Worm (Caenorhabditis elegans) whole organism, L1 larva: Measurements from ENCODE around the gene F11E6.9.

ENCODE experiments used
- F16B12.6 ChIP-seq: fragments of 150-350 bp; optimal IDR thresholded peaks from 2 replicates; lab custom pipeline; 2014; ENCODE audit warnings: missing biosample characterization, missing genetic modification characterization
- alr-1 ChIP-seq: fragments of 200-800 bp; sonication (Bioruptor generic); optimal IDR thresholded peaks from 2 replicates; lab custom pipeline; 2018; ENCODE audit warnings: borderline replicate concordance, mild to moderate bottlenecking, missing genetic modification characterization, missing compliant biosample characterization
- aly-2 ChIP-seq: fragments of 150-350 bp; optimal IDR thresholded peaks from 2 replicates; lab custom pipeline; 2014; ENCODE audit warnings: missing biosample characterization, missing genetic modification characterization
- ama-1 ChIP-seq: fragments of 150-350 bp; optimal IDR thresholded peaks from 2 replicates; lab custom pipeline; 2014
- blmp-1 ChIP-seq: fragments of 150-350 bp; optimal IDR thresholded peaks from 2 replicates; lab custom pipeline; 2014; ENCODE audit warnings: missing biosample characterization, missing genetic modification characterization
- ceh-82 ChIP-seq, 3 experiments: fragments of 150-350 bp in 1 of 3; sonication (generic microtip) in 2 of 3; optimal IDR thresholded peaks; 2 replicates each; lab custom pipeline; 2014 to 2017; ENCODE audit warnings: missing biosample characterization in 3 of 3, missing genetic modification characterization in 3 of 3
- dsc-1 ChIP-seq: sonication (generic microtip); optimal IDR thresholded peaks from 2 replicates; lab custom pipeline; 2016; ENCODE audit warnings: mild to moderate bottlenecking, missing genetic modification characterization, missing compliant biosample characterization
- efl-1 ChIP-seq, 4 experiments: fragments of 150-350 bp; optimal IDR thresholded peaks in 3 of 4; peaks in 1 of 4; 1 replicate in 1 of 4; 2 replicates in 3 of 4; lab custom pipeline; 2014; ENCODE audit warnings: missing biosample characterization in 2 of 4, missing genetic modification characterization in 2 of 4, missing genetic modification reagents in 2 of 4
- egl-27 ChIP-seq, 2 experiments: fragments of 150-350 bp in 1 of 2; sonication (generic microtip); optimal IDR thresholded peaks; 3 replicates each; lab custom pipeline; 2017 to 2018; ENCODE audit warnings: missing biosample characterization in 2 of 2, missing genetic modification characterization in 2 of 2, missing genetic modification reagents in 2 of 2
- elt-2 ChIP-seq: sonication (generic microtip); optimal IDR thresholded peaks from 2 replicates; lab custom pipeline; 2016; ENCODE audit warnings: missing genetic modification characterization, mild to moderate bottlenecking, inconsistent platforms, missing compliant biosample characterization, missing genetic modification reagents
- fkh-4 ChIP-seq: sonication (generic microtip); optimal IDR thresholded peaks from 2 replicates; lab custom pipeline; 2016; ENCODE audit warnings: missing compliant biosample characterization, missing genetic modification characterization, borderline replicate concordance
- fkh-8 ChIP-seq: sonication (generic microtip); optimal IDR thresholded peaks from 2 replicates; lab custom pipeline; 2016; ENCODE audit warnings: mild to moderate bottlenecking, missing genetic modification characterization, missing compliant biosample characterization
- fos-1 ChIP-seq: fragments of 150-350 bp; optimal IDR thresholded peaks from 2 replicates; lab custom pipeline; 2014; ENCODE audit warnings: missing biosample characterization, missing genetic modification characterization
- grh-1 ChIP-seq: fragments of 200-800 bp; sonication (Bioruptor generic); IDR thresholded peaks from 2 replicates; pipeline ENCODE4 v1.3.6; 2022; ENCODE audit warnings: missing genetic modification reagents, missing genetic modification characterization, missing compliant biosample characterization
- hlh-4 ChIP-seq: sonication (generic microtip); optimal IDR thresholded peaks from 2 replicates; lab custom pipeline; 2016; ENCODE audit warnings: mild to moderate bottlenecking, missing genetic modification characterization, missing compliant biosample characterization
- isw-1 ChIP-seq: fragments of 200-800 bp; sonication (Bioruptor generic); IDR thresholded peaks from 2 replicates; pipeline ENCODE4 v1.3.6; 2022; ENCODE audit warnings: missing genetic modification characterization, missing compliant biosample characterization
- jun-1 ChIP-seq: fragments of 150-350 bp; optimal IDR thresholded peaks from 2 replicates; lab custom pipeline; 2014; ENCODE audit warnings: missing biosample characterization, missing genetic modification reagents, missing genetic modification characterization
- lin-13 ChIP-seq: fragments of 150-350 bp; optimal IDR thresholded peaks from 2 replicates; lab custom pipeline; 2014; ENCODE audit warnings: missing biosample characterization, missing genetic modification reagents, missing genetic modification characterization
- lin-15B ChIP-seq: fragments of 150-350 bp; sonication (generic microtip); optimal IDR thresholded peaks from 3 replicates; lab custom pipeline; 2014; ENCODE audit warnings: missing biosample characterization, missing genetic modification characterization
- lin-35 ChIP-seq, 2 experiments: fragments of 150-350 bp; optimal IDR thresholded peaks; 2 replicates each; lab custom pipeline; 2014; ENCODE audit warnings: missing biosample characterization in 2 of 2, missing genetic modification characterization in 2 of 2, missing genetic modification reagents in 2 of 2
- lin-39 ChIP-seq: fragments of 150-350 bp; optimal IDR thresholded peaks from 2 replicates; lab custom pipeline; 2014; ENCODE audit warnings: missing biosample characterization, missing genetic modification reagents, missing genetic modification characterization
- lsy-2 ChIP-seq, 2 experiments: fragments of 150-350 bp; optimal IDR thresholded peaks; 2 replicates each; lab custom pipeline; 2014; ENCODE audit warnings: missing biosample characterization in 2 of 2, missing genetic modification characterization in 2 of 2
- mab-9 ChIP-seq: fragments of 200-800 bp; sonication (Bioruptor generic); IDR thresholded peaks from 2 replicates; pipeline ENCODE4 v1.3.6; 2022; ENCODE audit warnings: missing genetic modification reagents, missing genetic modification characterization, missing compliant biosample characterization
- mdl-1 ChIP-seq, 2 experiments: fragments of 150-350 bp; optimal IDR thresholded peaks; 2 replicates each; lab custom pipeline; 2014 to 2017; ENCODE audit warnings: missing biosample characterization in 2 of 2, missing genetic modification characterization in 2 of 2, inconsistent platforms in 1 of 2
- mep-1 ChIP-seq: fragments of 150-350 bp; optimal IDR thresholded peaks from 2 replicates; lab custom pipeline; 2014; ENCODE audit warnings: missing biosample characterization, missing genetic modification characterization
- nhr-12 ChIP-seq: sonication (generic microtip); optimal IDR thresholded peaks from 2 replicates; lab custom pipeline; 2017; ENCODE audit warnings: missing biosample characterization, missing genetic modification characterization
- nhr-19 ChIP-seq: fragments of 200-800 bp; sonication (Bioruptor generic); conservative IDR thresholded peaks from 2 replicates; pipeline ENCODE4 v1.3.6; 2022; ENCODE audit warnings: missing genetic modification characterization, missing compliant biosample characterization
- nhr-20 ChIP-seq: sonication (generic microtip); optimal IDR thresholded peaks from 2 replicates; lab custom pipeline; 2016; ENCODE audit warnings: mild to moderate bottlenecking, missing genetic modification characterization, missing compliant biosample characterization
- nhr-237 ChIP-seq: fragments of 150-350 bp; optimal IDR thresholded peaks from 2 replicates; lab custom pipeline; 2014; ENCODE audit warnings: missing biosample characterization, missing genetic modification characterization
- nhr-47 ChIP-seq: sonication (generic microtip); optimal IDR thresholded peaks from 2 replicates; lab custom pipeline; 2016; ENCODE audit warnings: mild to moderate bottlenecking, missing genetic modification characterization, moderate library complexity, missing compliant biosample characterization
- nhr-71 ChIP-seq: sonication (generic microtip); optimal IDR thresholded peaks from 2 replicates; lab custom pipeline; 2016; ENCODE audit warnings: mild to moderate bottlenecking, missing genetic modification characterization, moderate library complexity, missing compliant biosample characterization
- nhr-85 ChIP-seq: sonication (generic microtip); peaks from one replicate; lab custom pipeline; 2016; ENCODE audit warnings: missing genetic modification characterization, inconsistent platforms, missing compliant biosample characterization
- nhr-90 ChIP-seq: sonication (generic microtip); optimal IDR thresholded peaks from 2 replicates; lab custom pipeline; 2016; ENCODE audit warnings: mild to moderate bottlenecking, missing genetic modification characterization, missing compliant biosample characterization; ENCODE audit not compliant: poor library complexity
- pax-3 ChIP-seq: fragments of 200-800 bp; sonication (Bioruptor generic); optimal IDR thresholded peaks from 2 replicates; lab custom pipeline; 2018; ENCODE audit warnings: mild to moderate bottlenecking, missing genetic modification characterization, moderate library complexity, missing compliant biosample characterization
- skn-1 ChIP-seq: fragments of 150-350 bp; optimal IDR thresholded peaks from 2 replicates; lab custom pipeline; 2014; ENCODE audit warnings: missing biosample characterization, missing genetic modification characterization
- snpc-4 ChIP-seq: fragments of 150-350 bp; optimal IDR thresholded peaks from 2 replicates; lab custom pipeline; 2014; ENCODE audit warnings: missing biosample characterization, missing genetic modification characterization
- snu-23 ChIP-seq: sonication (generic microtip); optimal IDR thresholded peaks from 2 replicates; lab custom pipeline; 2016; ENCODE audit warnings: missing genetic modification characterization, missing compliant biosample characterization
- sptf-1 ChIP-seq: fragments of 150-350 bp; optimal IDR thresholded peaks from 2 replicates; lab custom pipeline; 2014; ENCODE audit warnings: missing biosample characterization, missing genetic modification characterization
- swsn-7 ChIP-seq: sonication (generic microtip); optimal IDR thresholded peaks from 2 replicates; lab custom pipeline; 2016; ENCODE audit warnings: missing genetic modification characterization, missing compliant biosample characterization
- tbx-2 ChIP-seq: sonication (generic microtip); optimal IDR thresholded peaks from 2 replicates; lab custom pipeline; 2016; ENCODE audit warnings: missing genetic modification characterization, missing compliant biosample characterization
- tlp-1 ChIP-seq: fragments of 150-350 bp; optimal IDR thresholded peaks from 2 replicates; lab custom pipeline; 2014; ENCODE audit warnings: missing biosample characterization, missing genetic modification characterization
- unc-62 ChIP-seq: fragments of 150-350 bp; optimal IDR thresholded peaks from 2 replicates; lab custom pipeline; 2014; ENCODE audit warnings: missing biosample characterization, missing genetic modification reagents, missing genetic modification characterization
- xbp-1 ChIP-seq: sonication (generic microtip); optimal IDR thresholded peaks from 2 replicates; lab custom pipeline; 2016; ENCODE audit warnings: missing genetic modification characterization, missing compliant biosample characterization
- ztf-4 ChIP-seq: fragments of 150-350 bp; optimal IDR thresholded peaks from 2 replicates; lab custom pipeline; 2014; ENCODE audit warnings: missing biosample characterization, missing genetic modification characterization

Gene F11E6.9

DNA sequence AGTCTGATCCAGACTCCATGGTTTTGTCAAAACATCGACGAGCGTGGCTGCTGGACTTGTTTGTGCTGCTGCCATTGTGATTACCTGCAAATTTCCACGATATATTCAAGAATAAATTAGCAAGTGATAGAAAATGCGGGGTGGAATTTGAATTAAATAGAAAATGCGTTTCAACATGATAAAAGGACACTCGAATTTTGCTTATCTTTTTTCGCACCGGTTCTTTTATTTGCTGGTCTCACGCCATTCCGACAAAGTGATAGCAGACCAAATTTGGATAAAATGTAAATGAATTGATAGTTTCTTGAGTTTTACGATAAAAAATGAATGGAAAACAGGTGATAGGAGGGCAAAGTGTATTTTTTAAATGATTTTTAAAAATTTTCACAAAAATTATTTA, 7.8 kb downstream of the F11E6.9 start, which contains the start of gene elo-2:
Gene elo-2 (minus strand): TSS at position 84 of the 400 bp plus-strand sequence.
- TF ChIP-seq nhr-237 (no peak), unc-62 (GFP tag; lab: Kevin White, UChicago) (no peak), nhr-20 (tag; lab: Kevin White, UChicago) (no peak), lin-35 (GFP tag; optimal IDR thresholded peaks at IDR 0.05; lab: Kevin White, UChicago) (peak in 1 of 2 experiments; percentile 18), elt-2 (tag; lab: Kevin White, UChicago) (peak; percentile 92), efl-1 (optimal IDR thresholded peaks at IDR 0.05; lab: Kevin White, UChicago) (no peak), efl-1 (GFP tag; optimal IDR thresholded peaks at IDR 0.05 in 1 of 2; lab: Kevin White, UChicago) (peak in 1 of 2 experiments; percentile 68), nhr-12 (tag; lab: Kevin White, UChicago) (no peak), grh-1 (GFP tag; lab: Robert Waterston, UW) (no peak), lin-15B (tag; lab: Kevin White, UChicago) (no peak), xbp-1 (tag; lab: Kevin White, UChicago) (no peak)

DNA sequence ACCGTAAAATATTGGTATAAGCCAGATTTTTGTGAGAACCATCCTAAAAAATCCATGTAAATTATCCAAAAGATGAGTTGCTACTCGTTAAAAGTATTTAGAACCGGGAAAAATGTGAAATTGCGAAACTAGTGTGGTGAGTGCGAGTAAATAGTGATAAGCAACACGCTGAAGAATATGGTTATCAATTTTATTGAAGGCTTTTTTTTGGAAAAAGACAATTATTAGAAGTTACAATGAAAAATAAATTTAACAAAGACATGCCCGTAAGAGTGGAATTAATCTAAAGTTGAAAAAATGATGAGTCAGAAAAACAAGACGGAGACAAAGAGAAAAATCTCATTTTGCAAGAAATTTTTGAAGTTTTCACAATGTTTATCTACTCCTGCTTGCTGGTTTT, 9.3 kb downstream of the F11E6.9 start, which contains the start of gene F11E6.6:
Gene F11E6.6 (minus strand): TSS at position 101 of the 400 bp plus-strand sequence.
- TF ChIP-seq elt-2 (tag; lab: Kevin White, UChicago) = no peak
- no peak for TF ChIP-seq tlp-1 (tag; lab: Kevin White, UChicago)
- TF ChIP-seq fkh-8 (tag; lab: Kevin White, UChicago) = no peak
- no peak for TF ChIP-seq mep-1
- no peak for TF ChIP-seq mdl-1 (tag; optimal IDR thresholded peaks at IDR 0.05; lab: Kevin White, UChicago)
- no peak for TF ChIP-seq fos-1 (tag; lab: Kevin White, UChicago)
- no peak for TF ChIP-seq nhr-71
- no peak for TF ChIP-seq sptf-1 (tag; lab: Kevin White, UChicago)
- no peak for TF ChIP-seq lin-39 (tag; lab: Kevin White, UChicago)
- no peak for TF ChIP-seq lin-13 (GFP tag; lab: Kevin White, UChicago)
- no peak for TF ChIP-seq ama-1 (lab: Kevin White, UChicago)
- no peak for TF ChIP-seq fkh-4 (tag; lab: Kevin White, UChicago)
- no peak for TF ChIP-seq mab-9 (GFP tag; lab: Robert Waterston, UW)
- no peak for TF ChIP-seq egl-27 (tag; optimal IDR thresholded peaks at IDR 0.05; lab: Kevin White, UChicago)

DNA sequence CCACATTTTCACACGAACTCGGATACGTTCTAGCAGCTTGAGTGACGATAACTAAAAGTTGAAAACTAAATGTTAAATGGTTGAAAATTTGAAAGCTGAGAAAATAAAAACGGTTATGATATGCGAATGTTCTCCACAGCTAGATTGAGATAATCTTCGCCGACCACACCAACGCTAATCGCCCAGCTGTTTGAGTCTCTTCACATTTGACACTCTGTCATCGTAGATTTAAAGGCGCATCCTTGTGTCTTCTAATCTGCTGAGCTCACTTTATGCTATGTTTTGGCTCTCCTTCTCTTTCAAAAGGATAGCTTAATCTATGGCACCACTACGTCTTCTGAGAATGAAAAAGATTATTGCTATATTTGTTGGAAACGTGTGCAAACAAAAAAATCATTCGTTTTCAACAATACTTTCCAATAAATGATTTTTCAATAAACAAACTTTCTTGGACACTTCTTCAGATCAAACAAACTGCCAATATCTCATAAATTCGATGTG, 12.0 kb downstream of the F11E6.9 start, which contains the start of gene F11E6.10:
Gene F11E6.10 (minus strand): TSS at position 51 of the 501 bp plus-strand sequence.
- TF ChIP-seq xbp-1 (tag; lab: Kevin White, UChicago) (no peak), efl-1 (optimal IDR thresholded peaks at IDR 0.05; lab: Kevin White, UChicago) (no peak), efl-1 (GFP tag; optimal IDR thresholded peaks at IDR 0.05 in 1 of 2; lab: Kevin White, UChicago) (no peak), dsc-1 (tag; lab: Kevin White, UChicago) (peak; percentile 79), pax-3 (tag; lab: Kevin White, UChicago) (peak; percentile 64), nhr-47 (tag; lab: Kevin White, UChicago) (peak; percentile 9), swsn-7 (tag; lab: Kevin White, UChicago) (no peak), isw-1 (GFP tag; lab: Robert Waterston, UW) (no peak), egl-27 (tag; optimal IDR thresholded peaks at IDR 0.05; lab: Kevin White, UChicago) (no peak), hlh-4 (tag; lab: Kevin White, UChicago) (no peak), snpc-4 (tag; lab: Kevin White, UChicago) (no peak), grh-1 (GFP tag; lab: Robert Waterston, UW) (no peak), snu-23 (GFP tag; lab: Kevin White, UChicago) (no peak), fkh-4 (tag; lab: Kevin White, UChicago) (no peak), tlp-1 (tag; lab: Kevin White, UChicago) (no peak), aly-2 (tag; lab: Kevin White, UChicago) (no peak), nhr-19 (GFP tag; lab: Robert Waterston, UW) (no peak), ztf-4 (tag; lab: Kevin White, UChicago) (no peak)

ce11 chrIV:17461222-17461707, 13.9 kb downstream of the F11E6.9 start, which contains the start of gene rif-1.1:
TSS of gene rif-1.1 (minus strand) at chrIV:17461272.
- TF ChIP-seq snu-23 (GFP tag; lab: Kevin White, UChicago) = peak; percentile 59
- TF ChIP-seq tbx-2 = peak; percentile 36
- peak; percentile 44 for TF ChIP-seq nhr-20 (tag; lab: Kevin White, UChicago)
- TF ChIP-seq blmp-1 (tag; lab: Kevin White, UChicago) = peak; percentile 42
- peak; percentile 33 for TF ChIP-seq fkh-8 (tag; lab: Kevin White, UChicago)
- TF ChIP-seq sptf-1 (tag; lab: Kevin White, UChicago) = no peak
- no peak for TF ChIP-seq jun-1
- TF ChIP-seq lin-35 (GFP tag; optimal IDR thresholded peaks at IDR 0.05; lab: Kevin White, UChicago) = peak; percentile 91 to 97
- peak in 1 of 3 experiments; percentile 57 for TF ChIP-seq ceh-82 (tag; optimal IDR thresholded peaks at IDR 0.05; lab: Kevin White, UChicago)
- peak; percentile 52 for TF ChIP-seq skn-1 (tag; lab: Kevin White, UChicago)
- TF ChIP-seq nhr-90 (tag; lab: Kevin White, UChicago) = peak; percentile 30
- TF ChIP-seq nhr-85 (tag; lab: Kevin White, UChicago) = peak; percentile 5
- peak; percentile 17 for TF ChIP-seq xbp-1 (tag; lab: Kevin White, UChicago)
- peak; percentile 89 for TF ChIP-seq F16B12.6 (tag; lab: Kevin White, UChicago)
- TF ChIP-seq fos-1 (tag; lab: Kevin White, UChicago) = peak; percentile 19
- TF ChIP-seq alr-1 = no peak
- TF ChIP-seq lsy-2 (tag; optimal IDR thresholded peaks at IDR 0.05; lab: Kevin White, UChicago) = peak; percentile 57 to 95
- peak; percentile 56 for TF ChIP-seq nhr-47 (tag; lab: Kevin White, UChicago)
